Worm (Caenorhabditis elegans): ENCODE results near the gene ain-1.

DNA sequence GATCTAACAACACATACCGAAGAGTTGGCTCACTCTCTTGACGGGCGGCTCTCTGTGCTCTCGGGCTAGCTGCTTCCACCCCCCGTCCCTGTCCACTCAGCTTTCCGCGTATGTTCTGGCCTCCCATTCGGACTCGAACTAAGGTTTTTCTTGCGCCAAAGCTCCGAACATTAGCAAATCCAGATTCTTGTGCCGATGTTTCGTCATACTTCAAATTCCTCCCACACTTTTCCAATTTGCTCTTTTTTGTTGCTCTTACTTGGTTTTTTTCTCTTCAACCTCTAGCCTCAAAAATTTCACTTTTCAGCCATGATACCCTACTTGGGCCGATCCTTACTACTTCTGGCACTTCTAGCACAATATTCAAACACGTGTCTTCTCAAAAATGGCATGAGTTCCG is 18.3 kb upstream of the ain-1 start, which contains the start of gene cdh-9:
- TF ChIP-seq daf-12 (tag; optimal IDR thresholded peaks at IDR 0.05) (no peak), unc-39 (tag; optimal IDR thresholded peaks at IDR 0.05) (no peak), lin-15B (tag; optimal IDR thresholded peaks at IDR 0.05) (no peak), unc-62 (GFP tag; optimal IDR thresholded peaks at IDR 0.05) (no peak), pqm-1 (tag; optimal IDR thresholded peaks at IDR 0.05) (no peak), nhr-237 (tag; optimal IDR thresholded peaks at IDR 0.05) (no peak), pha-4 (tag; optimal IDR thresholded peaks at IDR 0.05) (no peak), egl-27 (tag; optimal IDR thresholded peaks at IDR 0.05) (no peak), mml-1 (tag; optimal IDR thresholded peaks at IDR 0.05) (no peak)

All from whole organism, L3 larva.